Fruit fly (Drosophila melanogaster) whole organism, embryonic: Measurements from ENCODE around the gene CG10651.

Experiments
- Atf-2 ChIP-seq: fragments of 200-800 bp; sonication (Bioruptor generic); optimal IDR thresholded peaks from 2 replicates; lab custom pipeline; 2016; ENCODE audit warnings: missing biosample characterization, missing genetic modification characterization
- BtbVII ChIP-seq: fragments of 200-800 bp; sonication (Bioruptor generic); optimal IDR thresholded peaks from 3 replicates; lab custom pipeline; 2017; ENCODE audit warnings: missing biosample characterization, mild to moderate bottlenecking, missing genetic modification characterization
- CG1024 ChIP-seq: fragments of 200-800 bp; sonication (Bioruptor generic); IDR thresholded peaks from 2 replicates; pipeline ENCODE4 v1.3.6; 2022; ENCODE audit warnings: missing biosample characterization, missing genetic modification characterization
- CG10274 ChIP-seq: fragments of 200-800 bp; sonication (Bioruptor generic); optimal IDR thresholded peaks from 3 replicates; lab custom pipeline; 2017; ENCODE audit warnings: missing biosample characterization, mild to moderate bottlenecking, missing genetic modification characterization
- CG10565 ChIP-seq: fragments of 200-800 bp; sonication (Bioruptor generic); optimal IDR thresholded peaks from 3 replicates; lab custom pipeline; 2016; ENCODE audit warnings: missing biosample characterization, mild to moderate bottlenecking, missing genetic modification characterization
- CG11695 ChIP-seq: fragments of 200-800 bp; sonication (Bioruptor generic); IDR thresholded peaks from 3 replicates; pipeline ENCODE4 v1.3.6; 2022; ENCODE audit warnings: missing biosample characterization, missing genetic modification characterization
- CG11696 ChIP-seq: fragments of 200-800 bp; sonication (Bioruptor generic); IDR thresholded peaks from 2 replicates; pipeline ENCODE4 v1.3.6; 2022; ENCODE audit warnings: missing biosample characterization, missing genetic modification characterization
- CG12769 ChIP-seq: fragments of 200-800 bp; sonication (Bioruptor generic); optimal IDR thresholded peaks from 2 replicates; lab custom pipeline; 2019; ENCODE audit warnings: missing biosample characterization, mild to moderate bottlenecking, missing genetic modification characterization, moderate library complexity
- CG1529 ChIP-seq: fragments of 200-800 bp; sonication (Bioruptor generic); optimal IDR thresholded peaks from 3 replicates; lab custom pipeline; 2018; ENCODE audit warnings: missing biosample characterization, missing genetic modification characterization
- CG15696 ChIP-seq: fragments of 200-800 bp; sonication (Bioruptor generic); optimal IDR thresholded peaks from 2 replicates; lab custom pipeline; 2019; ENCODE audit warnings: missing biosample characterization, mild to moderate bottlenecking, missing genetic modification characterization, moderate library complexity
- CG17186 ChIP-seq: fragments of 200-800 bp; sonication (Bioruptor generic); optimal IDR thresholded peaks from 3 replicates; lab custom pipeline; 2017; ENCODE audit warnings: missing biosample characterization, missing genetic modification reagents, missing genetic modification characterization
- CG17802 ChIP-seq: fragments of 200-800 bp; sonication (Bioruptor generic); optimal IDR thresholded peaks from 2 replicates; lab custom pipeline; 2018; ENCODE audit warnings: missing biosample characterization, mild to moderate bottlenecking, missing genetic modification characterization, moderate library complexity
- CG32772 ChIP-seq: fragments of 200-800 bp; sonication (Bioruptor generic); IDR thresholded peaks from 2 replicates; pipeline ENCODE4 v1.3.6; 2022; ENCODE audit warnings: missing biosample characterization, missing genetic modification characterization
- CG34376 ChIP-seq: fragments of 200-800 bp; sonication (Bioruptor generic); optimal IDR thresholded peaks from 2 replicates; lab custom pipeline; 2018; ENCODE audit warnings: missing biosample characterization, mild to moderate bottlenecking, missing genetic modification characterization
- CG4404 ChIP-seq: fragments of 200-800 bp; sonication (Bioruptor generic); IDR thresholded peaks from 2 replicates; pipeline ENCODE4 v1.3.6; 2022; ENCODE audit warnings: missing biosample characterization, missing genetic modification characterization
- CG4707 ChIP-seq: fragments of 200-800 bp; sonication (Bioruptor generic); optimal IDR thresholded peaks from 2 replicates; lab custom pipeline; 2018; ENCODE audit warnings: missing biosample characterization, mild to moderate bottlenecking, missing genetic modification characterization, moderate library complexity
- CG5245 ChIP-seq: fragments of 200-800 bp; sonication (Bioruptor generic); optimal IDR thresholded peaks from 3 replicates; lab custom pipeline; 2016; ENCODE audit warnings: missing biosample characterization, missing genetic modification characterization
- CG6175 ChIP-seq: fragments of 200-800 bp; sonication (Bioruptor generic); IDR thresholded peaks from 3 replicates; pipeline ENCODE4 v1.3.6; 2022; ENCODE audit warnings: missing biosample characterization, missing genetic modification characterization
- CG6791 ChIP-seq: fragments of 200-800 bp; sonication (Bioruptor generic); IDR thresholded peaks from 3 replicates; pipeline ENCODE4 v1.3.6; 2022; ENCODE audit warnings: missing biosample characterization, missing genetic modification characterization; ENCODE audit not compliant: partially characterized antibody
- CG7786 ChIP-seq: fragments of 200-800 bp; sonication (Bioruptor generic); optimal IDR thresholded peaks from 2 replicates; lab custom pipeline; 2016; ENCODE audit warnings: missing biosample characterization, missing genetic modification characterization
- CG8281 ChIP-seq: fragments of 200-800 bp; sonication (Bioruptor generic); optimal IDR thresholded peaks from 2 replicates; lab custom pipeline; 2018; ENCODE audit warnings: missing biosample characterization, mild to moderate bottlenecking, missing genetic modification characterization, moderate library complexity
- CG8388 ChIP-seq: fragments of 200-800 bp; sonication (Bioruptor generic); optimal IDR thresholded peaks from 2 replicates; lab custom pipeline; 2019; ENCODE audit warnings: missing biosample characterization, mild to moderate bottlenecking, missing genetic modification characterization, moderate library complexity
- CG9437 ChIP-seq: fragments of 200-800 bp; sonication (Bioruptor generic); optimal IDR thresholded peaks from 2 replicates; lab custom pipeline; 2018; ENCODE audit warnings: missing biosample characterization, mild to moderate bottlenecking, missing genetic modification characterization
- CG9609 ChIP-seq: fragments of 200-800 bp; sonication (Bioruptor generic); optimal IDR thresholded peaks from 3 replicates; lab custom pipeline; 2016; ENCODE audit warnings: missing biosample characterization, missing genetic modification characterization
- Chrac-16 ChIP-seq: fragments of 200-800 bp; sonication (Bioruptor generic); optimal IDR thresholded peaks from 3 replicates; lab custom pipeline; 2016; ENCODE audit warnings: missing biosample characterization, missing genetic modification characterization
- D ChIP-seq, 2 experiments: fragments of 200-800 bp in 1 of 2; fragments of >200 bp in 1 of 2; sonication (Bioruptor generic) in 1 of 2; optimal IDR thresholded peaks; 2 replicates in 1 of 2; 3 replicates in 1 of 2; lab custom pipeline; 2017; ENCODE audit warnings: mild to moderate bottlenecking in 1 of 2, missing biosample characterization in 1 of 2, missing genetic modification characterization in 1 of 2, missing genetic modification reagents in 1 of 2
- D19B ChIP-seq: fragments of 200-800 bp; sonication (Bioruptor generic); optimal IDR thresholded peaks from 2 replicates; lab custom pipeline; 2017; ENCODE audit warnings: missing biosample characterization, mild to moderate bottlenecking, missing genetic modification characterization
- Dbx ChIP-seq: fragments of 200-800 bp; sonication (Bioruptor generic); IDR thresholded peaks from 3 replicates; pipeline ENCODE4 v1.3.6; 2022; ENCODE audit warnings: missing biosample characterization, missing genetic modification characterization
- Hand ChIP-seq: fragments of 200-800 bp; sonication (Bioruptor generic); optimal IDR thresholded peaks from 2 replicates; lab custom pipeline; 2017; ENCODE audit warnings: mild to moderate bottlenecking, missing biosample characterization, missing genetic modification reagents, missing genetic modification characterization
- Hr51 ChIP-seq, 2 experiments: fragments of 200-800 bp; sonication (Bioruptor generic); optimal IDR thresholded peaks; 2 replicates in 1 of 2; 3 replicates in 1 of 2; lab custom pipeline; 2016 to 2018; ENCODE audit warnings: missing biosample characterization in 2 of 2, missing genetic modification characterization in 2 of 2, mild to moderate bottlenecking in 1 of 2, moderate library complexity in 1 of 2
- Lim3 ChIP-seq: fragments of 200-800 bp; sonication (Bioruptor generic); IDR thresholded peaks from 2 replicates; pipeline ENCODE4 v1.3.6; 2022; ENCODE audit warnings: missing biosample characterization, missing genetic modification characterization
- Mad ChIP-seq: fragments of 200-800 bp; sonication (Bioruptor generic); optimal IDR thresholded peaks from 2 replicates; lab custom pipeline; 2016; ENCODE audit warnings: missing biosample characterization, missing genetic modification characterization
- Mes4 ChIP-seq: fragments of 200-800 bp; sonication (Bioruptor generic); optimal IDR thresholded peaks from 2 replicates; lab custom pipeline; 2016; ENCODE audit warnings: missing biosample characterization, missing genetic modification characterization
- Nf-YA ChIP-seq: fragments of 200-800 bp; sonication (Bioruptor generic); IDR thresholded peaks from 2 replicates; pipeline ENCODE4 v1.3.6; 2022; ENCODE audit warnings: missing biosample characterization, missing genetic modification characterization
- Optix ChIP-seq: fragments of 200-800 bp; sonication (Bioruptor generic); IDR thresholded peaks from 3 replicates; pipeline ENCODE4 v1.3.6; 2022; ENCODE audit warnings: missing biosample characterization, missing genetic modification characterization
- amos ChIP-seq: fragments of 200-800 bp; sonication (Bioruptor generic); IDR thresholded peaks from 2 replicates; pipeline ENCODE4 v1.3.6; 2022; ENCODE audit warnings: missing biosample characterization, missing genetic modification characterization; ENCODE audit not compliant: partially characterized antibody
- bcd ChIP-seq: fragments of 200-800 bp; sonication (Bioruptor generic); optimal IDR thresholded peaks from 2 replicates; lab custom pipeline; 2017; ENCODE audit warnings: missing biosample characterization, mild to moderate bottlenecking, missing genetic modification characterization
- dysf ChIP-seq: fragments of 200-800 bp; sonication (Bioruptor generic); IDR thresholded peaks from 3 replicates; pipeline ENCODE4 v1.3.6; 2022; ENCODE audit warnings: missing biosample characterization, missing genetic modification characterization
- emc ChIP-seq: fragments of 200-800 bp; sonication (Bioruptor generic); optimal IDR thresholded peaks from 2 replicates; lab custom pipeline; 2016; ENCODE audit warnings: missing biosample characterization, missing genetic modification characterization
- esg ChIP-seq: fragments of 200-800 bp; sonication (Bioruptor generic); conservative IDR thresholded peaks from 2 replicates; pipeline ENCODE4 v1.3.6; 2022; ENCODE audit warnings: missing biosample characterization, missing genetic modification characterization
- ewg ChIP-seq: fragments of 200-800 bp; sonication (Bioruptor generic); optimal IDR thresholded peaks from 3 replicates; lab custom pipeline; 2017; ENCODE audit warnings: mild to moderate bottlenecking, missing biosample characterization, missing genetic modification reagents, missing genetic modification characterization
- fu2 ChIP-seq: fragments of 200-800 bp; sonication (Bioruptor generic); optimal IDR thresholded peaks from 2 replicates; lab custom pipeline; 2016; ENCODE audit warnings: missing biosample characterization, missing genetic modification characterization
- klu ChIP-seq: fragments of 200-800 bp; sonication (Bioruptor generic); IDR thresholded peaks from 2 replicates; pipeline ENCODE4 v1.3.6; 2022; ENCODE audit warnings: missing biosample characterization, missing genetic modification characterization
- lola ChIP-seq, 3 experiments: fragments of >200 bp in 2 of 3; fragments of 200-800 bp in 1 of 3; sonication (Bioruptor generic) in 1 of 3; optimal IDR thresholded peaks; 2 replicates each; lab custom pipeline; 2017 to 2019; ENCODE audit warnings: missing biosample characterization in 3 of 3, missing genetic modification characterization in 3 of 3, mild to moderate bottlenecking in 1 of 3, moderate library complexity in 1 of 3
- odd ChIP-seq: fragments of 200-800 bp; sonication (Bioruptor generic); optimal IDR thresholded peaks from 2 replicates; lab custom pipeline; 2017; ENCODE audit warnings: missing biosample characterization, mild to moderate bottlenecking, missing genetic modification characterization
- ranshi ChIP-seq: fragments of 200-800 bp; sonication (Bioruptor generic); IDR thresholded peaks from 2 replicates; pipeline ENCODE4 v1.3.6; 2022; ENCODE audit warnings: missing biosample characterization, missing genetic modification characterization
- salm ChIP-seq: fragments of 200-800 bp; sonication (Bioruptor generic); optimal IDR thresholded peaks from 2 replicates; lab custom pipeline; 2018; ENCODE audit warnings: missing biosample characterization, mild to moderate bottlenecking, missing genetic modification characterization
- sc ChIP-seq, 3 experiments: fragments of >200 bp in 2 of 3; fragments of 200-800 bp in 1 of 3; sonication (Bioruptor generic) in 1 of 3; optimal IDR thresholded peaks; 2 replicates in 2 of 3; 3 replicates in 1 of 3; lab custom pipeline; 2017; ENCODE audit warnings: mild to moderate bottlenecking in 1 of 3, missing biosample characterization in 1 of 3, missing genetic modification characterization in 1 of 3, missing genetic modification reagents in 1 of 3
- tap ChIP-seq: fragments of 200-800 bp; optimal IDR thresholded peaks from 3 replicates; lab custom pipeline; 2019; ENCODE audit warnings: missing biosample characterization, mild to moderate bottlenecking, missing genetic modification characterization, moderate library complexity
- zen2 ChIP-seq: fragments of 200-800 bp; sonication (Bioruptor generic); IDR thresholded peaks from 3 replicates; pipeline ENCODE4 v1.3.6; 2022; ENCODE audit warnings: missing biosample characterization, missing genetic modification characterization; ENCODE audit not compliant: partially characterized antibody

Gene CG10651

dm6 chr2L:20093794-20094193, 40.9 kb downstream of the CG10651 start, which contains the start of the genes Taf13 and nesd (continued):
- TF ChIP-seq CG17802, result no peak
- no peak for TF ChIP-seq emc
- TF ChIP-seq klu (GFP tag; lab: Robert Waterston, UW), result no peak
- peak; percentile 56 for TF ChIP-seq amos
- no peak for TF ChIP-seq Optix (GFP tag; lab: Robert Waterston, UW)
- no peak for TF ChIP-seq fu2 (GFP tag; lab: Kevin White, UChicago)
- no peak for TF ChIP-seq CG11695 (GFP tag; lab: Robert Waterston, UW)
- no peak for TF ChIP-seq ewg
- TF ChIP-seq CG7786 (GFP tag; lab: Kevin White, UChicago), result no peak
- TF ChIP-seq Dbx (GFP tag; lab: Robert Waterston, UW), result no peak; the same call in 2 of the 3 replicates
- TF ChIP-seq bcd (GFP tag; lab: Kevin White, UChicago), result peak; percentile 14
- no peak for TF ChIP-seq CG4707 (GFP tag; lab: Kevin White, UChicago)
- no peak for TF ChIP-seq Atf-2 (GFP tag; lab: Kevin White, UChicago)
- TF ChIP-seq CG8388 (GFP tag; lab: Kevin White, UChicago), result no peak
- peak in 1 of 3 experiments; percentile 46 for TF ChIP-seq lola (GFP tag; optimal IDR thresholded peaks at IDR 0.05; lab: Kevin White, UChicago)
- no peak for TF ChIP-seq D19B (GFP tag; lab: Kevin White, UChicago)
- no peak for TF ChIP-seq Mes4 (GFP tag; lab: Kevin White, UChicago)
- no peak for TF ChIP-seq salm (tag; lab: Kevin White, UChicago)
- TF ChIP-seq CG17186 (GFP tag; lab: Kevin White, UChicago), result peak; percentile 71
- peak; percentile 35 for TF ChIP-seq CG9437 (GFP tag; lab: Kevin White, UChicago)
- no peak for TF ChIP-seq odd (GFP tag; lab: Kevin White, UChicago)
- no peak for TF ChIP-seq CG4404
- no peak for TF ChIP-seq CG1024 (GFP tag; lab: Robert Waterston, UW)
- TF ChIP-seq dysf (GFP tag; lab: Robert Waterston, UW), result peak; percentile 44; the same call in 1 of the 3 replicates
- TF ChIP-seq Mad (GFP tag; lab: Kevin White, UChicago), result peak; percentile 1
- no peak for TF ChIP-seq ranshi (GFP tag; lab: Robert Waterston, UW)
- peak; percentile 66; the same call in 2 of the 3 replicates for TF ChIP-seq CG6791 (GFP tag; lab: Robert Waterston, UW)
- TF ChIP-seq CG1529 (GFP tag; lab: Kevin White, UChicago), result no peak
- TF ChIP-seq CG10274, result no peak
- no peak for TF ChIP-seq CG5245 (GFP tag; lab: Kevin White, UChicago)
- no peak for TF ChIP-seq CG10565
- TF ChIP-seq Hand (GFP tag; lab: Kevin White, UChicago), result no peak
- TF ChIP-seq Chrac-16 (GFP tag; lab: Kevin White, UChicago), result peak; percentile 11
- peak; percentile 27 for TF ChIP-seq CG15696
- no peak for TF ChIP-seq BtbVII (GFP tag; lab: Kevin White, UChicago)
- TF ChIP-seq Nf-YA (GFP tag; lab: Robert Waterston, UW), result no peak
- no peak for TF ChIP-seq tap
- TF ChIP-seq CG6175 (GFP tag; lab: Robert Waterston, UW), result no peak
- no peak for TF ChIP-seq Lim3 (GFP tag; lab: Robert Waterston, UW)
- peak; percentile 15 for TF ChIP-seq CG12769 (tag; lab: Kevin White, UChicago)
- no peak; the same call in 2 of the 3 replicates for TF ChIP-seq zen2
- no peak for TF ChIP-seq CG8281
- peak; percentile 0 for TF ChIP-seq CG9609 (GFP tag; lab: Kevin White, UChicago)
- peak; percentile 25 to 40 for TF ChIP-seq Hr51 (GFP tag; optimal IDR thresholded peaks at IDR 0.05; lab: Kevin White, UChicago)
- TF ChIP-seq CG32772 (GFP tag; lab: Robert Waterston, UW), result no peak
- TF ChIP-seq sc (optimal IDR thresholded peaks at IDR 0.05; lab: Kevin White, UChicago), result no peak
- no peak for TF ChIP-seq sc (GFP tag; optimal IDR thresholded peaks at IDR 0.05; lab: Kevin White, UChicago)
- TF ChIP-seq CG11696 (GFP tag; lab: Robert Waterston, UW), result no peak
- no peak for TF ChIP-seq D (optimal IDR thresholded peaks at IDR 0.05; lab: Kevin White, UChicago)
- no peak for TF ChIP-seq D (GFP tag; optimal IDR thresholded peaks at IDR 0.05; lab: Kevin White, UChicago)
- peak; percentile 19 for TF ChIP-seq CG34376 (GFP tag; lab: Kevin White, UChicago)
- TF ChIP-seq esg (GFP tag; lab: Robert Waterston, UW), result no peak
